Worm (Caenorhabditis elegans): ENCODE data around the gene srh-233.
A peak's percentile ranks its signal among the peaks of the same experiment; 100 is the strongest.

ce11 chrV:20074345-20074744 lies 25.2 kb downstream of the srh-233 start:
- TF ChIP-seq unc-86 (tag; optimal IDR thresholded peaks at IDR 0.05): no peak
- no peak for TF ChIP-seq blmp-1 (tag; optimal IDR thresholded peaks at IDR 0.05)
- peak; percentile 53 for TF ChIP-seq elt-2 (tag; optimal IDR thresholded peaks at IDR 0.05)
- no peak for TF ChIP-seq efl-1 (optimal IDR thresholded peaks at IDR 0.05)
- TF ChIP-seq efl-1 (GFP tag; optimal IDR thresholded peaks at IDR 0.05 in 1 of 2): no peak
- no peak for TF ChIP-seq nhr-28 (tag; optimal IDR thresholded peaks at IDR 0.05)
